Fruit fly (Drosophila melanogaster): ENCODE measurements around the gene Lcp65Ab2.

The Lcp65Ab2 gene

dm6 chr3L:6173826-6174255 lies 27.4 kb downstream of the Lcp65Ab2 start, which contains the start of the genes fmt and CG7376 (continued):
- TF ChIP-seq CG6272 (GFP tag; IDR thresholded peaks at IDR 0.05) (no peak), CG7745 (tag; optimal IDR thresholded peaks at IDR 0.05) (no peak), Xbp1 (GFP tag; optimal IDR thresholded peaks at IDR 0.05) (peak; percentile 51), toy (GFP tag; IDR thresholded peaks at IDR 0.05) (no peak), vvl (GFP tag; IDR thresholded peaks at IDR 0.05) (no peak), tup (GFP tag; optimal IDR thresholded peaks at IDR 0.05) (no peak), zfh2 (GFP tag; optimal IDR thresholded peaks at IDR 0.05) (no peak), tgo (GFP tag; IDR thresholded peaks at IDR 0.05) (no peak), CoRest (tag; optimal IDR thresholded peaks at IDR 0.05) (no peak), bab2 (GFP tag; optimal IDR thresholded peaks at IDR 0.05) (no peak), Nf-YA (GFP tag; IDR thresholded peaks at IDR 0.05) (no peak), sqz (GFP tag; optimal IDR thresholded peaks at IDR 0.05) (no peak), CG17361 (GFP tag; IDR thresholded peaks at IDR 0.05) (no peak), sens (GFP tag) (no peak), Hand (GFP tag; optimal IDR thresholded peaks at IDR 0.05) (no peak), CG2129 (GFP tag; IDR thresholded peaks at IDR 0.05; ENCODE audit: partially characterized antibody) (no peak), H2.0 (GFP tag; IDR thresholded peaks at IDR 0.05) (no peak), CG2199 (GFP tag; IDR thresholded peaks at IDR 0.05) (no peak), tx (GFP tag; optimal IDR thresholded peaks at IDR 0.05) (no peak), Atf6 (GFP tag; IDR thresholded peaks at IDR 0.05) (no peak), Hr51 (GFP tag; optimal IDR thresholded peaks at IDR 0.05) (no peak), CG12744 (GFP tag; optimal IDR thresholded peaks at IDR 0.05) (no peak), CG31441 (GFP tag; IDR thresholded peaks at IDR 0.05) (no peak), cato (GFP tag; optimal IDR thresholded peaks at IDR 0.05; ENCODE audit: borderline replicate concordance) (no peak), Bteb2 (GFP tag; optimal IDR thresholded peaks at IDR 0.05) (no peak), repo (GFP tag; optimal IDR thresholded peaks at IDR 0.05) (no peak), CG17385 (GFP tag; optimal IDR thresholded peaks at IDR 0.05) (no peak), Sry-β (GFP tag; optimal IDR thresholded peaks at IDR 0.05) (no peak), Six4 (GFP tag; optimal IDR thresholded peaks at IDR 0.05) (no peak), prd (optimal IDR thresholded peaks at IDR 0.05) (no peak), prd (GFP tag; IDR thresholded peaks at IDR 0.05) (peak; percentile 35; the same call in 1 of the 3 replicates), da (GFP tag; optimal IDR thresholded peaks at IDR 0.05) (no peak), Atf3 (GFP tag; optimal IDR thresholded peaks at IDR 0.05) (no peak), ranshi (GFP tag; IDR thresholded peaks at IDR 0.05) (no peak), CG2889 (GFP tag; IDR thresholded peaks at IDR 0.05) (no peak), hbn (GFP tag; IDR thresholded peaks at IDR 0.05; ENCODE audit: partially characterized antibody) (peak; percentile 40; the same call in 1 of the 2 replicates), Hey (tag; optimal IDR thresholded peaks at IDR 0.05) (no peak), z (GFP tag; IDR thresholded peaks at IDR 0.05) (no peak), CG2875 (GFP tag; optimal IDR thresholded peaks at IDR 0.05) (no peak), so (GFP tag; IDR thresholded peaks at IDR 0.05) (no peak), CG5953 (GFP tag; IDR thresholded peaks at IDR 0.05) (no peak), CG8478 (optimal IDR thresholded peaks at IDR 0.05) (no peak), CG16863 (GFP tag; optimal IDR thresholded peaks at IDR 0.05) (no peak), PHDP (tag; optimal IDR thresholded peaks at IDR 0.05) (no peak), CG8290 (GFP tag; optimal IDR thresholded peaks at IDR 0.05) (no peak), CG8290 (tag; optimal IDR thresholded peaks at IDR 0.05) (no peak), mam (GFP tag; optimal IDR thresholded peaks at IDR 0.05) (peak; percentile 3), h (optimal IDR thresholded peaks at IDR 0.05) (no peak), CG18011 (GFP tag; optimal IDR thresholded peaks at IDR 0.05) (no peak), usp (GFP tag; optimal IDR thresholded peaks at IDR 0.05) (no peak), corto (GFP tag; optimal IDR thresholded peaks at IDR 0.05) (no peak), CG8089 (GFP tag; optimal IDR thresholded peaks at IDR 0.05) (no peak), CkIIα-i1 (GFP tag; IDR thresholded peaks at IDR 0.05) (no peak), nmo (GFP tag; optimal IDR thresholded peaks at IDR 0.05) (peak; percentile 80)

All from whole organism, embryonic.